Fruit fly (Drosophila melanogaster): ENCODE measurements around the gene Gas41.

The Gas41 gene

DNA sequence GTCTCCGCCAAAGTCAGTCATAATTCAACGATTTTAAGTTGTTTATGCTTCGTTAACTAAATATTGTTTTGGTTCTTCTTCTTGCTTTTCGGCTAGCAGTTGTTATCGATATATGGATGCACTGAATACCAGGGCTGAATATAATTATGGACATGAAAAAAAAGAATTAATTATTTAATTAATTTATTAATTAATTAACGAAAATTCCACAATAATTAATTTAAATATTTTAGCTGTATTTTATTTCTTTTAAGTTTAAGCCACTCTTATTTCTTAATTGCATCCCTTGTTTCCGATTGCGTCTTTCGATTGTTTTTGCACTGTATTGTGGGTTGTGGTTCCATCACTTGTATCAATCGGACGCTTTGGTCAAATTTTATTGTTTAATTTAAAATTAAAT lies at the start of gene Gas41, which contains the start of gene SA1 (continued):
- TF ChIP-seq CG8089 (GFP tag; optimal IDR thresholded peaks at IDR 0.05) (no peak), Bgb (GFP tag; IDR thresholded peaks at IDR 0.05; ENCODE audit: partially characterized antibody) (peak; percentile 69), nau (GFP tag; optimal IDR thresholded peaks at IDR 0.05) (no peak), CG9817 (tag; optimal IDR thresholded peaks at IDR 0.05) (peak; percentile 29), CG3995 (GFP tag; optimal IDR thresholded peaks at IDR 0.05) (peak; percentile 32), zfh1 (GFP tag; IDR thresholded peaks at IDR 0.05) (no peak), CG15696 (tag; optimal IDR thresholded peaks at IDR 0.05) (peak; percentile 93), D (optimal IDR thresholded peaks at IDR 0.05) (no peak), D (GFP tag; optimal IDR thresholded peaks at IDR 0.05) (peak; percentile 38), cas (GFP tag; IDR thresholded peaks at IDR 0.05) (no peak), Camta (GFP tag; optimal IDR thresholded peaks at IDR 0.05) (no peak), CG8924 (tag; optimal IDR thresholded peaks at IDR 0.05) (peak; percentile 87), CG2678 (tag; optimal IDR thresholded peaks at IDR 0.05) (peak; percentile 92), Asciz (GFP tag; optimal IDR thresholded peaks at IDR 0.05) (peak; percentile 71), ato (GFP tag; IDR thresholded peaks at IDR 0.05; ENCODE audit: partially characterized antibody) (peak; percentile 57; the same call in 1 of the 2 replicates), CG11695 (GFP tag; IDR thresholded peaks at IDR 0.05) (peak; percentile 50; the same call in 2 of the 3 replicates), CG3163 (GFP tag; optimal IDR thresholded peaks at IDR 0.05) (no peak), CG12155 (GFP tag; optimal IDR thresholded peaks at IDR 0.05) (peak; percentile 30), gt (GFP tag; IDR thresholded peaks at IDR 0.05) (peak; percentile 58; the same call in 1 of the 2 replicates), CG9437 (GFP tag; optimal IDR thresholded peaks at IDR 0.05) (peak; percentile 78), CG12942 (GFP tag; optimal IDR thresholded peaks at IDR 0.05) (peak; percentile 72), dpn (GFP tag; optimal IDR thresholded peaks at IDR 0.05) (peak in 1 of 2 experiments; percentile 74), fd3F (GFP tag; optimal IDR thresholded peaks at IDR 0.05) (no peak), CG13123 (GFP tag; optimal IDR thresholded peaks at IDR 0.05) (peak; percentile 15), Dip3 (GFP tag; optimal IDR thresholded peaks at IDR 0.05) (no peak), CG31388 (GFP tag; optimal IDR thresholded peaks at IDR 0.05) (no peak), stwl (tag; optimal IDR thresholded peaks at IDR 0.05) (peak; percentile 92), CG14014 (GFP tag; IDR thresholded peaks at IDR 0.05) (peak; percentile 95), Hsf (GFP tag; optimal IDR thresholded peaks at IDR 0.05) (no peak), HHEX (GFP tag; optimal IDR thresholded peaks at IDR 0.05) (peak; percentile 74), fru (optimal IDR thresholded peaks at IDR 0.05) (no peak), Rx (GFP tag; IDR thresholded peaks at IDR 0.05) (peak; percentile 61), fu2 (GFP tag; optimal IDR thresholded peaks at IDR 0.05) (peak; percentile 48), CG8944 (GFP tag; optimal IDR thresholded peaks at IDR 0.05) (no peak), CG32767 (GFP tag; IDR thresholded peaks at IDR 0.05) (peak; percentile 70; the same call in 1 of the 2 replicates), Oaz (GFP tag; IDR thresholded peaks at IDR 0.05) (no peak), CG17361 (GFP tag; IDR thresholded peaks at IDR 0.05) (peak; percentile 95), CG7372 (GFP tag; IDR thresholded peaks at IDR 0.05) (peak; percentile 80), fd102C (GFP tag; optimal IDR thresholded peaks at IDR 0.05) (peak; percentile 81), psq (GFP tag; optimal IDR thresholded peaks at IDR 0.05) (peak; percentile 12), CG34422 (GFP tag; IDR thresholded peaks at IDR 0.05) (peak; percentile 95), ro (GFP tag; IDR thresholded peaks at IDR 0.05) (no peak), CG6654 (GFP tag; optimal IDR thresholded peaks at IDR 0.05) (peak; percentile 5), D19A (tag; optimal IDR thresholded peaks at IDR 0.05) (no peak), CG31441 (GFP tag; IDR thresholded peaks at IDR 0.05) (no peak; the same call in 1 of the 2 replicates), ash1 (GFP tag; optimal IDR thresholded peaks at IDR 0.05) (no peak), PHDP (tag; optimal IDR thresholded peaks at IDR 0.05) (peak; percentile 94), Sin3A (optimal IDR thresholded peaks at IDR 0.05) (no peak), HmgD (GFP tag; optimal IDR thresholded peaks at IDR 0.05) (no peak), danr (GFP tag; IDR thresholded peaks at IDR 0.05) (peak; percentile 31; the same call in 1 of the 2 replicates), Xbp1 (GFP tag; optimal IDR thresholded peaks at IDR 0.05) (no peak), CG10431 (GFP tag; optimal IDR thresholded peaks at IDR 0.05) (no peak), grau (tag; optimal IDR thresholded peaks at IDR 0.05) (peak; percentile 64)

All from whole organism, embryonic.